Worm (Caenorhabditis elegans) whole organism, midembryonic: ENCODE data around the gene mex-5.

Experiments used
- T22C8.4 ChIP-seq: fragments of 200-800 bp; sonication (Bioruptor generic); IDR thresholded peaks from 2 replicates; pipeline ENCODE4 v1.3.6; 2022; ENCODE audit warnings: missing genetic modification characterization, missing compliant biosample characterization
- cog-1 ChIP-seq: sonication (generic microtip); optimal IDR thresholded peaks from 2 replicates; lab custom pipeline; 2016; ENCODE audit warnings: missing genetic modification characterization, missing compliant biosample characterization
- flt-1 ChIP-seq: fragments of 200-800 bp; sonication (Bioruptor generic); IDR thresholded peaks from 2 replicates; pipeline ENCODE4 v1.3.6; 2022; ENCODE audit warnings: missing genetic modification characterization, missing compliant biosample characterization
- klf-2 ChIP-seq: fragments of 200-800 bp; sonication (Bioruptor generic); conservative IDR thresholded peaks from 2 replicates; pipeline ENCODE4 v1.3.6; 2022; ENCODE audit warnings: missing genetic modification reagents, missing genetic modification characterization, missing compliant biosample characterization
- med-1 ChIP-seq: sonication (generic microtip); optimal IDR thresholded peaks from 2 replicates; lab custom pipeline; 2017; ENCODE audit warnings: missing genetic modification characterization, mild to moderate bottlenecking, missing compliant biosample characterization, antibody characterized with exemption, missing genetic modification reagents; ENCODE audit not compliant: insufficient read depth
- ref-1 ChIP-seq: fragments of 200-800 bp; sonication (Bioruptor generic); conservative IDR thresholded peaks from 2 replicates; pipeline ENCODE4 v1.3.6; 2022; ENCODE audit warnings: missing genetic modification reagents, missing genetic modification characterization, missing compliant biosample characterization
- tab-1 ChIP-seq: fragments of 200-800 bp; sonication (Bioruptor generic); IDR thresholded peaks from 2 replicates; pipeline ENCODE4 v1.3.6; 2022; ENCODE audit warnings: missing genetic modification characterization, missing compliant biosample characterization
- ztf-23 ChIP-seq: fragments of 200-800 bp; sonication (Bioruptor generic); IDR thresholded peaks from 2 replicates; pipeline ENCODE4 v1.3.6; 2022; ENCODE audit warnings: missing genetic modification reagents, missing genetic modification characterization, missing compliant biosample characterization
- ztf-29 ChIP-seq: fragments of 200-800 bp; sonication (Bioruptor generic); IDR thresholded peaks from 2 replicates; pipeline ENCODE4 v1.3.6; 2022; ENCODE audit warnings: missing genetic modification reagents, missing genetic modification characterization, missing compliant biosample characterization

Gene mex-5

ce11 chrIV:13394686-13395085 is 41.2 kb downstream of the mex-5 start:
- TF ChIP-seq med-1: no peak
- TF ChIP-seq tab-1 (GFP tag; lab: Robert Waterston, UW): no peak
- no peak for TF ChIP-seq ztf-29
- TF ChIP-seq flt-1 (GFP tag; lab: Robert Waterston, UW): no peak
- TF ChIP-seq ztf-23 (GFP tag; lab: Robert Waterston, UW): no peak
- TF ChIP-seq klf-2 (GFP tag; lab: Robert Waterston, UW): no peak
- TF ChIP-seq cog-1: no peak
- no peak for TF ChIP-seq T22C8.4 (GFP tag; lab: Robert Waterston, UW)
- no peak for TF ChIP-seq ref-1 (GFP tag; lab: Robert Waterston, UW)

ce11 chrIV:13395255-13395654 is 41.7 kb downstream of the mex-5 start:
- TF ChIP-seq tab-1 (GFP tag; lab: Robert Waterston, UW) (no peak), ztf-23 (GFP tag; lab: Robert Waterston, UW) (0 out of 2 replicates have a peak, but pooled peaks have one; percentile 49)

- TF ChIP-seq med-1 (no peak), flt-1 (GFP tag; lab: Robert Waterston, UW) (no peak), ztf-23 (GFP tag; lab: Robert Waterston, UW) (no peak), klf-2 (GFP tag; lab: Robert Waterston, UW) (no peak), cog-1 (no peak), T22C8.4 (GFP tag; lab: Robert Waterston, UW) (no peak), tab-1 (GFP tag; lab: Robert Waterston, UW) (no peak), ztf-29 (no peak), ref-1 (GFP tag; lab: Robert Waterston, UW) (no peak)
Measured at ce11 chrIV:13396375-13396774, 42.9 kb downstream of the mex-5 start.

ce11 chrIV:13398728-13399127 is 45.2 kb downstream of the mex-5 start, which contains the start of gene Y62E10A.13:
Gene Y62E10A.13, minus strand, starts transcription at chrIV:13399053.
- no peak for TF ChIP-seq cog-1
- no peak for TF ChIP-seq med-1
- TF ChIP-seq klf-2 (GFP tag; lab: Robert Waterston, UW): no peak
- TF ChIP-seq tab-1 (GFP tag; lab: Robert Waterston, UW): no peak
- no peak for TF ChIP-seq ztf-23 (GFP tag; lab: Robert Waterston, UW)
- no peak for TF ChIP-seq T22C8.4 (GFP tag; lab: Robert Waterston, UW)
- no peak for TF ChIP-seq ztf-29
- no peak for TF ChIP-seq ref-1 (GFP tag; lab: Robert Waterston, UW)

- no peak for TF ChIP-seq flt-1 (GFP tag; lab: Robert Waterston, UW)
- TF ChIP-seq med-1: no peak
- TF ChIP-seq ref-1 (GFP tag; lab: Robert Waterston, UW): no peak
- TF ChIP-seq T22C8.4 (GFP tag; lab: Robert Waterston, UW): no peak
- no peak for TF ChIP-seq klf-2 (GFP tag; lab: Robert Waterston, UW)
- TF ChIP-seq ztf-23 (GFP tag; lab: Robert Waterston, UW): no peak
- TF ChIP-seq tab-1 (GFP tag; lab: Robert Waterston, UW): no peak
Measured at ce11 chrIV:13400456-13401364, 47.2 kb downstream of the mex-5 start, which contains the start of the genes memi-2 and cyp-31A5. Gene memi-2, minus strand, starts transcription at chrIV:13400506. Gene cyp-31A5, plus strand, starts transcription at chrIV:13401289.
